Fruit fly (Drosophila melanogaster): ENCODE results near the gene Tango4.
A peak's percentile ranks its signal among the peaks of the same experiment; 100 is the strongest.

Tango4 gene

dm6 chrX:11999974-12000618, 20.8 kb upstream of the Tango4 start (continued):
- TF ChIP-seq CG6276 (GFP tag; optimal IDR thresholded peaks at IDR 0.05) (peak; percentile 37), Ets96B (tag; optimal IDR thresholded peaks at IDR 0.05) (peak; percentile 63), CG7368 (GFP tag; optimal IDR thresholded peaks at IDR 0.05) (peak; percentile 58), lz (GFP tag; optimal IDR thresholded peaks at IDR 0.05) (peak; percentile 44), cyc (GFP tag; optimal IDR thresholded peaks at IDR 0.05) (peak; percentile 45), CG31627 (GFP tag; optimal IDR thresholded peaks at IDR 0.05) (peak; percentile 38), Gug (GFP tag; IDR thresholded peaks at IDR 0.05) (no peak), fkh (GFP tag; optimal IDR thresholded peaks at IDR 0.05) (no peak), Lpt (GFP tag; optimal IDR thresholded peaks at IDR 0.05) (no peak)

dm6 chrX:12001005-12001404, 19.9 kb upstream of the Tango4 start:
- TF ChIP-seq CG10669 (GFP tag; optimal IDR thresholded peaks at IDR 0.05) (no peak), CG31627 (GFP tag; optimal IDR thresholded peaks at IDR 0.05) (no peak), Blimp-1 (GFP tag; optimal IDR thresholded peaks at IDR 0.05) (peak; percentile 85), ss (GFP tag; optimal IDR thresholded peaks at IDR 0.05) (no peak)

- peak in 1 of 2 experiments; percentile 59 for TF ChIP-seq salr (GFP tag; optimal IDR thresholded peaks at IDR 0.05)
- no peak for TF ChIP-seq CG6808 (GFP tag; optimal IDR thresholded peaks at IDR 0.05)
- no peak for TF ChIP-seq CG32006 (GFP tag; optimal IDR thresholded peaks at IDR 0.05)
- TF ChIP-seq Hr4 (GFP tag; optimal IDR thresholded peaks at IDR 0.05): peak; percentile 87
- TF ChIP-seq Met (GFP tag; optimal IDR thresholded peaks at IDR 0.05): peak; percentile 84
- peak; percentile 57 for TF ChIP-seq CG3919 (GFP tag; optimal IDR thresholded peaks at IDR 0.05)
- peak; percentile 83 for TF ChIP-seq Hr39 (GFP tag; optimal IDR thresholded peaks at IDR 0.05)
- peak; percentile 62 for TF ChIP-seq CG8319 (GFP tag; optimal IDR thresholded peaks at IDR 0.05)
- TF ChIP-seq Lpt (GFP tag; optimal IDR thresholded peaks at IDR 0.05): peak; percentile 49
- TF ChIP-seq CG3032 (tag; optimal IDR thresholded peaks at IDR 0.05): peak; percentile 69
- peak; percentile 81 for TF ChIP-seq topi (GFP tag; optimal IDR thresholded peaks at IDR 0.05)
- no peak for TF ChIP-seq fd85E (GFP tag; optimal IDR thresholded peaks at IDR 0.05)
- TF ChIP-seq cyc (GFP tag; optimal IDR thresholded peaks at IDR 0.05): peak; percentile 73
- TF ChIP-seq CG4318 (GFP tag; optimal IDR thresholded peaks at IDR 0.05): no peak
- peak; percentile 66 for TF ChIP-seq CG7368 (GFP tag; optimal IDR thresholded peaks at IDR 0.05)
- no peak for TF ChIP-seq fkh (GFP tag; optimal IDR thresholded peaks at IDR 0.05)
- TF ChIP-seq achi (GFP tag; optimal IDR thresholded peaks at IDR 0.05): peak; percentile 70
- peak; percentile 90 for TF ChIP-seq Eip78C (GFP tag)
- TF ChIP-seq lz (GFP tag; optimal IDR thresholded peaks at IDR 0.05): peak; percentile 82
- TF ChIP-seq CG34406 (GFP tag; optimal IDR thresholded peaks at IDR 0.05): no peak
- TF ChIP-seq CG11902 (GFP tag; optimal IDR thresholded peaks at IDR 0.05): peak; percentile 16
- TF ChIP-seq Ets21C (GFP tag; optimal IDR thresholded peaks at IDR 0.05): peak; percentile 57
- TF ChIP-seq CG11762 (GFP tag; optimal IDR thresholded peaks at IDR 0.05; ENCODE audit: insufficient read depth): no peak
- TF ChIP-seq fd59A (GFP tag; optimal IDR thresholded peaks at IDR 0.05): no peak
- TF ChIP-seq Sox14 (GFP tag; optimal IDR thresholded peaks at IDR 0.05): peak; percentile 86
- TF ChIP-seq Hr38 (GFP tag; optimal IDR thresholded peaks at IDR 0.05): no peak
- peak; percentile 84 for TF ChIP-seq eg (GFP tag; IDR thresholded peaks at IDR 0.05)
- no peak for TF ChIP-seq net (GFP tag; optimal IDR thresholded peaks at IDR 0.05)
- TF ChIP-seq pdm3 (GFP tag; optimal IDR thresholded peaks at IDR 0.05): peak; percentile 82
- TF ChIP-seq CG8632 (GFP tag; optimal IDR thresholded peaks at IDR 0.05): no peak
- peak; percentile 68 for TF ChIP-seq CG1621 (tag; optimal IDR thresholded peaks at IDR 0.05)
- peak; percentile 83 for TF ChIP-seq Sox102F (GFP tag; optimal IDR thresholded peaks at IDR 0.05)
- TF ChIP-seq CG8119 (GFP tag; IDR thresholded peaks at IDR 0.05): peak; percentile 84
- no peak for TF ChIP-seq spab (GFP tag; optimal IDR thresholded peaks at IDR 0.05)
- peak; percentile 57 for TF ChIP-seq dsx (GFP tag; optimal IDR thresholded peaks at IDR 0.05; ENCODE audit: poor library complexity, severe bottlenecking)
- peak; percentile 76 for TF ChIP-seq CG6792 (GFP tag; optimal IDR thresholded peaks at IDR 0.05)
- TF ChIP-seq svp (GFP tag): peak; percentile 92
Observed at dm6 chrX:12003437-12004394, 17.2 kb upstream of the Tango4 start, which contains the start of gene fw. Gene fw (minus strand): TSS chrX:12003914.
